Fruit fly (Drosophila melanogaster): ENCODE results near the gene CG10340.

The CG10340 gene

dm6 chr3R:16624750-16625549, 10.8 kb upstream of the CG10340 start, which contains the start of gene Fas1 (continued):
- no peak for TF ChIP-seq CG12071 (GFP tag; optimal IDR thresholded peaks at IDR 0.05)

dm6 chr3R:16624371-16624749, 10.2 kb upstream of the CG10340 start, which contains the start of gene Ccdc114:
Gene Ccdc114 (minus strand): TSS chr3R:16624717.
- no peak for TF ChIP-seq Doc2 (GFP tag; IDR thresholded peaks at IDR 0.05)
- TF ChIP-seq Bteb2 (GFP tag; optimal IDR thresholded peaks at IDR 0.05) = no peak
- no peak for TF ChIP-seq Adf1 (GFP tag; IDR thresholded peaks at IDR 0.05)
- peak; percentile 2 for TF ChIP-seq D (optimal IDR thresholded peaks at IDR 0.05)
- no peak for TF ChIP-seq D (GFP tag; optimal IDR thresholded peaks at IDR 0.05)
- peak; percentile 54 for TF ChIP-seq sens (GFP tag)
- no peak for TF ChIP-seq CG18011 (GFP tag; optimal IDR thresholded peaks at IDR 0.05)
- TF ChIP-seq Hmr (GFP tag; optimal IDR thresholded peaks at IDR 0.05) = no peak

dm6 chr3R:16620478-16620877, 6.3 kb upstream of the CG10340 start, which contains the start of gene CG14893:
Gene CG14893 (plus strand): TSS chr3R:16620778.
- TF ChIP-seq CG12236 (GFP tag; optimal IDR thresholded peaks at IDR 0.05) = no peak
- TF ChIP-seq Tbp (GFP tag; optimal IDR thresholded peaks at IDR 0.05) = no peak
- TF ChIP-seq Mes4 (GFP tag; optimal IDR thresholded peaks at IDR 0.05) = no peak
- TF ChIP-seq CG11560 (tag; IDR thresholded peaks at IDR 0.05) = no peak
- TF ChIP-seq CG1647 (GFP tag; optimal IDR thresholded peaks at IDR 0.05) = no peak
- no peak for TF ChIP-seq HLH4C (GFP tag; IDR thresholded peaks at IDR 0.05; ENCODE audit: partially characterized antibody)
- no peak for TF ChIP-seq CG2875 (GFP tag; optimal IDR thresholded peaks at IDR 0.05)
- no peak for TF ChIP-seq CG31365 (tag; optimal IDR thresholded peaks at IDR 0.05)
- no peak for TF ChIP-seq corto (GFP tag; optimal IDR thresholded peaks at IDR 0.05)
- TF ChIP-seq br (optimal IDR thresholded peaks at IDR 0.05) = no peak
- TF ChIP-seq Optix (GFP tag; IDR thresholded peaks at IDR 0.05) = no peak
- no peak for TF ChIP-seq Stat92E (GFP tag; optimal IDR thresholded peaks at IDR 0.05)
- TF ChIP-seq pho (GFP tag; optimal IDR thresholded peaks at IDR 0.05) = no peak
- no peak for TF ChIP-seq Myb (GFP tag; optimal IDR thresholded peaks at IDR 0.05)
- no peak for TF ChIP-seq CG17829 (tag; optimal IDR thresholded peaks at IDR 0.05)
- no peak for TF ChIP-seq Sry-β (GFP tag; optimal IDR thresholded peaks at IDR 0.05)
- TF ChIP-seq CG30431 (GFP tag; optimal IDR thresholded peaks at IDR 0.05) = no peak
- TF ChIP-seq gcm2 (GFP tag; optimal IDR thresholded peaks at IDR 0.05) = no peak

- TF ChIP-seq BEAF-32 (GFP tag; optimal IDR thresholded peaks at IDR 0.05) = peak; percentile 3
- no peak for TF ChIP-seq CG34376 (GFP tag; optimal IDR thresholded peaks at IDR 0.05)
- TF ChIP-seq Doc3 (GFP tag; IDR thresholded peaks at IDR 0.05; ENCODE audit: partially characterized antibody) = 0 out of 3 replicates have a peak, but pooled peaks have one; percentile 23
- no peak for TF ChIP-seq CG11456 (GFP tag; IDR thresholded peaks at IDR 0.05)
Measured at dm6 chr3R:16617650-16618049, 3.5 kb upstream of the CG10340 start, which contains the start of gene CG17560. Gene CG17560 (plus strand): TSS chr3R:16617950.

- TF ChIP-seq CG4360 (GFP tag; IDR thresholded peaks at IDR 0.05) (no peak), CG4707 (GFP tag; optimal IDR thresholded peaks at IDR 0.05) (no peak), CG15696 (tag; optimal IDR thresholded peaks at IDR 0.05) (no peak), CG4820 (GFP tag; optimal IDR thresholded peaks at IDR 0.05) (no peak), CG2678 (tag; optimal IDR thresholded peaks at IDR 0.05) (no peak)
Measured at dm6 chr3R:16615009-16615408, 818 bp upstream of the CG10340 start, which contains the start of gene CG17562. Gene CG17562 (plus strand): TSS chr3R:16615309.

All from whole organism, embryonic.